Worm (Caenorhabditis elegans) whole organism, L2 larva: Measurements from ENCODE around the gene cox-16.

Source experiments
- F13H6.1 ChIP-seq: sonication (generic microtip); optimal IDR thresholded peaks from 2 replicates; lab custom pipeline; 2016; ENCODE audit warnings: missing genetic modification characterization, missing compliant biosample characterization
- R02D3.7 ChIP-seq: fragments of 150-350 bp; optimal IDR thresholded peaks from 2 replicates; lab custom pipeline; 2014; ENCODE audit warnings: missing biosample characterization, missing genetic modification characterization
- Y55F3AM.14 ChIP-seq: fragments of 200-800 bp; sonication (Bioruptor generic); optimal IDR thresholded peaks from 2 replicates; lab custom pipeline; 2018; ENCODE audit warnings: mild to moderate bottlenecking, missing genetic modification characterization, missing compliant biosample characterization
- ZK546.5 ChIP-seq: sonication (generic microtip); optimal IDR thresholded peaks from 2 replicates; lab custom pipeline; 2017; ENCODE audit warnings: missing biosample characterization, missing genetic modification characterization
- aly-2 ChIP-seq: fragments of 150-350 bp; optimal IDR thresholded peaks from 2 replicates; lab custom pipeline; 2014; ENCODE audit warnings: missing biosample characterization, missing genetic modification characterization
- ama-1 ChIP-seq: fragments of 150-350 bp; optimal IDR thresholded peaks from 2 replicates; lab custom pipeline; 2018; ENCODE audit warnings: inconsistent platforms
- blmp-1 ChIP-seq: sonication (generic microtip); optimal IDR thresholded peaks from 2 replicates; lab custom pipeline; 2017; ENCODE audit warnings: missing genetic modification characterization, mild to moderate bottlenecking, missing compliant biosample characterization, antibody characterized with exemption, moderate library complexity; ENCODE audit not compliant: insufficient read depth
- ceh-82 ChIP-seq: fragments of 150-350 bp; optimal IDR thresholded peaks from 2 replicates; lab custom pipeline; 2014; ENCODE audit warnings: missing biosample characterization, missing genetic modification characterization
- crh-2 ChIP-seq: sonication (generic microtip); optimal IDR thresholded peaks from 2 replicates; lab custom pipeline; 2017; ENCODE audit warnings: missing biosample characterization, missing genetic modification characterization
- dmd-4 ChIP-seq: sonication (generic microtip); optimal IDR thresholded peaks from 2 replicates; lab custom pipeline; 2017; ENCODE audit warnings: missing biosample characterization, missing genetic modification characterization
- egl-27 ChIP-seq: sonication (generic microtip); optimal IDR thresholded peaks from 3 replicates; lab custom pipeline; 2017; ENCODE audit warnings: missing biosample characterization, missing genetic modification reagents, missing genetic modification characterization
- elt-1 ChIP-seq: fragments of 150-350 bp; optimal IDR thresholded peaks from 2 replicates; lab custom pipeline; 2014; ENCODE audit warnings: missing biosample characterization, missing genetic modification characterization
- elt-3 ChIP-seq: sonication (generic microtip); optimal IDR thresholded peaks from 2 replicates; lab custom pipeline; 2017; ENCODE audit warnings: missing biosample characterization, missing genetic modification characterization
- fos-1 ChIP-seq: fragments of 150-350 bp; optimal IDR thresholded peaks from 2 replicates; lab custom pipeline; 2014; ENCODE audit warnings: missing biosample characterization, missing genetic modification characterization
- gmeb-1 ChIP-seq: fragments of 150-350 bp; optimal IDR thresholded peaks from 2 replicates; lab custom pipeline; 2014; ENCODE audit warnings: missing biosample characterization, missing genetic modification characterization
- lin-11 ChIP-seq: fragments of 150-350 bp; sonication (generic microtip); optimal IDR thresholded peaks from 2 replicates; lab custom pipeline; 2014; ENCODE audit warnings: missing biosample characterization, missing genetic modification characterization, inconsistent platforms, mixed read lengths
- lin-13 ChIP-seq: fragments of 150-350 bp; optimal IDR thresholded peaks from 2 replicates; lab custom pipeline; 2014; ENCODE audit warnings: missing biosample characterization, missing genetic modification reagents, missing genetic modification characterization
- nhr-11 ChIP-seq: fragments of 150-350 bp; optimal IDR thresholded peaks from 2 replicates; lab custom pipeline; 2014; ENCODE audit warnings: missing biosample characterization, missing genetic modification characterization
- nhr-12 ChIP-seq: fragments of 150-350 bp; optimal IDR thresholded peaks from 2 replicates; lab custom pipeline; 2014; ENCODE audit warnings: missing biosample characterization, missing genetic modification characterization
- nhr-129 ChIP-seq: fragments of 150-350 bp; optimal IDR thresholded peaks from 2 replicates; lab custom pipeline; 2014; ENCODE audit warnings: missing biosample characterization, missing genetic modification characterization
- nhr-237 ChIP-seq: fragments of 150-350 bp; optimal IDR thresholded peaks from 2 replicates; lab custom pipeline; 2014; ENCODE audit warnings: missing biosample characterization, missing genetic modification characterization
- nhr-25 ChIP-seq: fragments of 150-350 bp; sonication (generic microtip); optimal IDR thresholded peaks from 3 replicates; lab custom pipeline; 2014; ENCODE audit warnings: missing biosample characterization, missing genetic modification characterization
- nhr-6 ChIP-seq: fragments of 150-350 bp; optimal IDR thresholded peaks from 2 replicates; lab custom pipeline; 2014; ENCODE audit warnings: missing biosample characterization, missing genetic modification characterization
- peb-1 ChIP-seq: fragments of 150-350 bp; optimal IDR thresholded peaks from 2 replicates; lab custom pipeline; 2014; ENCODE audit warnings: missing biosample characterization, missing genetic modification characterization
- sem-4 ChIP-seq: fragments of 150-350 bp; optimal IDR thresholded peaks from 2 replicates; lab custom pipeline; 2014; ENCODE audit warnings: missing biosample characterization, missing genetic modification reagents, missing genetic modification characterization
- skn-1 ChIP-seq: sonication (generic microtip); optimal IDR thresholded peaks from 2 replicates; lab custom pipeline; 2017; ENCODE audit warnings: missing biosample characterization, missing genetic modification characterization
- sma-3 ChIP-seq: sonication (generic microtip); optimal IDR thresholded peaks from 2 replicates; lab custom pipeline; 2016; ENCODE audit warnings: missing genetic modification reagents, missing genetic modification characterization, missing compliant biosample characterization
- sma-9 ChIP-seq, 2 experiments: fragments of 150-350 bp in 1 of 2; sonication (generic microtip) in 1 of 2; optimal IDR thresholded peaks; 2 replicates each; lab custom pipeline; 2014 to 2016; ENCODE audit warnings: missing genetic modification characterization in 2 of 2, mild to moderate bottlenecking in 1 of 2, missing biosample characterization in 1 of 2, missing compliant biosample characterization in 1 of 2, missing genetic modification reagents in 1 of 2, moderate library complexity in 1 of 2
- snpc-4 ChIP-seq: fragments of 150-350 bp; optimal IDR thresholded peaks from 2 replicates; lab custom pipeline; 2014; ENCODE audit warnings: missing biosample characterization, missing genetic modification characterization
- unc-55 ChIP-seq: fragments of 150-350 bp; sonication (generic microtip); optimal IDR thresholded peaks from 3 replicates; lab custom pipeline; 2014; ENCODE audit warnings: missing biosample characterization, missing genetic modification reagents, missing genetic modification characterization
- zag-1 ChIP-seq: fragments of 150-350 bp; optimal IDR thresholded peaks from 2 replicates; lab custom pipeline; 2014; ENCODE audit warnings: missing biosample characterization, missing genetic modification characterization
- ztf-11 ChIP-seq: sonication (generic microtip); optimal IDR thresholded peaks from 2 replicates; lab custom pipeline; 2017; ENCODE audit warnings: missing biosample characterization, missing genetic modification characterization

Gene cox-16

ce11 chrV:5571691-5572090, 35.6 kb upstream of the cox-16 start:
- TF ChIP-seq ZK546.5 (tag; lab: Kevin White, UChicago) (no peak), R02D3.7 (tag; lab: Kevin White, UChicago) (no peak), nhr-129 (tag; lab: Kevin White, UChicago) (no peak), nhr-6 (tag; lab: Kevin White, UChicago) (no peak), Y55F3AM.14 (GFP tag; lab: Kevin White, UChicago) (no peak), nhr-12 (tag; lab: Kevin White, UChicago) (no peak), ceh-82 (no peak), gmeb-1 (tag; lab: Kevin White, UChicago) (no peak), egl-27 (tag; lab: Kevin White, UChicago) (no peak), elt-1 (tag; lab: Kevin White, UChicago) (no peak), aly-2 (tag; lab: Kevin White, UChicago) (no peak), sma-9 (GFP tag; optimal IDR thresholded peaks at IDR 0.05; lab: Kevin White, UChicago) (no peak), sma-9 (tag; optimal IDR thresholded peaks at IDR 0.05; lab: Kevin White, UChicago) (no peak), ama-1 (lab: Kevin White, UChicago) (no peak), nhr-25 (tag; lab: Kevin White, UChicago) (no peak)
- TF ChIP-seq, all 48 proteins: peak for 0

ce11 chrV:5570433-5570832, 34.4 kb upstream of the cox-16 start, which contains the start of gene glb-6:
TSS of gene glb-6 (minus strand) at chrV:5570533.
- TF ChIP-seq sma-3 (GFP tag; lab: Kevin White, UChicago) (no peak), egl-27 (tag; lab: Kevin White, UChicago) (no peak), aly-2 (tag; lab: Kevin White, UChicago) (no peak), dmd-4 (tag; lab: Kevin White, UChicago) (no peak), Y55F3AM.14 (GFP tag; lab: Kevin White, UChicago) (no peak), sem-4 (no peak), nhr-237 (tag; lab: Kevin White, UChicago) (no peak), nhr-25 (tag; lab: Kevin White, UChicago) (no peak), zag-1 (tag; lab: Kevin White, UChicago) (no peak), peb-1 (tag; lab: Kevin White, UChicago) (no peak), snpc-4 (tag; lab: Kevin White, UChicago) (no peak), lin-11 (tag; lab: Kevin White, UChicago) (no peak), elt-3 (tag; lab: Kevin White, UChicago) (no peak), sma-9 (GFP tag; optimal IDR thresholded peaks at IDR 0.05; lab: Kevin White, UChicago) (no peak), sma-9 (tag; optimal IDR thresholded peaks at IDR 0.05; lab: Kevin White, UChicago) (no peak)

- no peak for TF ChIP-seq nhr-11 (tag; lab: Kevin White, UChicago)
- no peak for TF ChIP-seq zag-1 (tag; lab: Kevin White, UChicago)
- no peak for TF ChIP-seq nhr-25 (tag; lab: Kevin White, UChicago)
- TF ChIP-seq Y55F3AM.14 (GFP tag; lab: Kevin White, UChicago), result no peak
- TF ChIP-seq elt-1 (tag; lab: Kevin White, UChicago), result no peak
- no peak for TF ChIP-seq ztf-11 (tag; lab: Kevin White, UChicago)
- no peak for TF ChIP-seq lin-13 (GFP tag; lab: Kevin White, UChicago)
- no peak for TF ChIP-seq sma-9 (GFP tag; optimal IDR thresholded peaks at IDR 0.05; lab: Kevin White, UChicago)
- no peak for TF ChIP-seq sma-9 (tag; optimal IDR thresholded peaks at IDR 0.05; lab: Kevin White, UChicago)
- no peak for TF ChIP-seq nhr-129 (tag; lab: Kevin White, UChicago)
- no peak for TF ChIP-seq R02D3.7 (tag; lab: Kevin White, UChicago)
- TF ChIP-seq crh-2 (tag; lab: Kevin White, UChicago), result no peak
- no peak for TF ChIP-seq blmp-1 (tag; lab: Kevin White, UChicago)
These were observed 31.1 kb upstream of the cox-16 start, which contains the start of gene C18C4.7 for ce11 chrV:5567119-5567518. TSS of gene C18C4.7 (minus strand) at chrV:5567219.

ce11 chrV:5559882-5560281, 23.8 kb upstream of the cox-16 start:
- no peak for TF ChIP-seq aly-2 (tag; lab: Kevin White, UChicago)
- no peak for TF ChIP-seq nhr-12 (tag; lab: Kevin White, UChicago)
- peak; percentile 0 for TF ChIP-seq F13H6.1
- no peak for TF ChIP-seq blmp-1 (tag; lab: Kevin White, UChicago)
- TF ChIP-seq crh-2 (tag; lab: Kevin White, UChicago), result peak; percentile 84
- TF ChIP-seq ceh-82, result no peak
- no peak for TF ChIP-seq sma-3 (GFP tag; lab: Kevin White, UChicago)
- no peak for TF ChIP-seq R02D3.7 (tag; lab: Kevin White, UChicago)
- peak; percentile 61 for TF ChIP-seq sma-9 (GFP tag; optimal IDR thresholded peaks at IDR 0.05; lab: Kevin White, UChicago)
- no peak for TF ChIP-seq sma-9 (tag; optimal IDR thresholded peaks at IDR 0.05; lab: Kevin White, UChicago)
- no peak for TF ChIP-seq unc-55 (GFP tag; lab: Kevin White, UChicago)
- TF ChIP-seq nhr-129 (tag; lab: Kevin White, UChicago), result no peak
- no peak for TF ChIP-seq elt-3 (tag; lab: Kevin White, UChicago)
- no peak for TF ChIP-seq lin-13 (GFP tag; lab: Kevin White, UChicago)
- no peak for TF ChIP-seq dmd-4 (tag; lab: Kevin White, UChicago)
- TF ChIP-seq skn-1 (tag; lab: Kevin White, UChicago), result peak; percentile 53
- TF ChIP-seq fos-1 (tag; lab: Kevin White, UChicago), result peak; percentile 96
